Fruit fly (Drosophila melanogaster) whole organism, embryonic: ENCODE measurements around the gene CG12301.
A peak's percentile ranks its signal among the peaks of the same experiment; 100 is the strongest.

ENCODE experiments used
- Adf1 ChIP-seq: fragments of 200-800 bp; sonication (Bioruptor generic); IDR thresholded peaks from 2 replicates; pipeline ENCODE4 v1.3.6; 2022; ENCODE audit warnings: missing biosample characterization, missing genetic modification characterization
- Bdp1 ChIP-seq: fragments of 200-800 bp; sonication (Bioruptor generic); optimal IDR thresholded peaks from 3 replicates; lab custom pipeline; 2016; ENCODE audit warnings: missing biosample characterization, missing genetic modification characterization
- CG10274 ChIP-seq: fragments of 200-800 bp; sonication (Bioruptor generic); optimal IDR thresholded peaks from 3 replicates; lab custom pipeline; 2017; ENCODE audit warnings: missing biosample characterization, mild to moderate bottlenecking, missing genetic modification characterization
- CG14710 ChIP-seq: fragments of 200-800 bp; sonication (Bioruptor generic); optimal IDR thresholded peaks from 3 replicates; lab custom pipeline; 2019; ENCODE audit warnings: missing biosample characterization, mild to moderate bottlenecking, missing genetic modification characterization, moderate library complexity
- CG14965 ChIP-seq: fragments of 200-800 bp; sonication (Bioruptor generic); optimal IDR thresholded peaks from 2 replicates; lab custom pipeline; 2016; ENCODE audit warnings: missing biosample characterization, missing genetic modification characterization, borderline replicate concordance
- CG15269 ChIP-seq: fragments of 200-800 bp; sonication (Bioruptor generic); optimal IDR thresholded peaks from 2 replicates; lab custom pipeline; 2018; ENCODE audit warnings: missing biosample characterization, mild to moderate bottlenecking, missing genetic modification characterization, moderate library complexity
- CG15514 ChIP-seq: fragments of 200-800 bp; sonication (Bioruptor generic); optimal IDR thresholded peaks from 3 replicates; lab custom pipeline; 2017; ENCODE audit warnings: missing biosample characterization, missing genetic modification characterization, mild to moderate bottlenecking, moderate library complexity, missing genetic modification reagents
- CG17568 ChIP-seq: fragments of 200-800 bp; sonication (Bioruptor generic); optimal IDR thresholded peaks from 2 replicates; lab custom pipeline; 2018; ENCODE audit warnings: missing biosample characterization, mild to moderate bottlenecking, missing genetic modification characterization, moderate library complexity
- CG17612 ChIP-seq: fragments of 200-800 bp; sonication (Bioruptor generic); IDR thresholded peaks from 2 replicates; pipeline ENCODE4 v1.3.6; 2022; ENCODE audit warnings: missing biosample characterization, missing genetic modification characterization
- CG17912 ChIP-seq: fragments of 200-800 bp; sonication (Bioruptor generic); optimal IDR thresholded peaks from 2 replicates; lab custom pipeline; 2018; ENCODE audit warnings: missing biosample characterization, mild to moderate bottlenecking, missing genetic modification characterization
- CG18599 ChIP-seq: fragments of 200-800 bp; sonication (Bioruptor generic); optimal IDR thresholded peaks from 3 replicates; lab custom pipeline; 2017; ENCODE audit warnings: missing biosample characterization, missing genetic modification characterization, mild to moderate bottlenecking, moderate library complexity, missing genetic modification reagents
- CG30403 ChIP-seq: fragments of 200-800 bp; sonication (Bioruptor generic); optimal IDR thresholded peaks from 3 replicates; lab custom pipeline; 2016; ENCODE audit warnings: missing biosample characterization, missing genetic modification characterization
- CG33557 ChIP-seq: fragments of 200-800 bp; sonication (Bioruptor generic); optimal IDR thresholded peaks from 2 replicates; lab custom pipeline; 2019; ENCODE audit warnings: missing biosample characterization, mild to moderate bottlenecking, missing genetic modification characterization, moderate library complexity
- CG3995 ChIP-seq: fragments of 200-800 bp; sonication (Bioruptor generic); optimal IDR thresholded peaks from 3 replicates; lab custom pipeline; 2016; ENCODE audit warnings: missing biosample characterization, missing genetic modification characterization
- CG4282 ChIP-seq: fragments of 200-800 bp; sonication (Bioruptor generic); optimal IDR thresholded peaks from 2 replicates; lab custom pipeline; 2016; ENCODE audit warnings: missing biosample characterization, missing genetic modification characterization
- CG5180 ChIP-seq: fragments of 200-800 bp; sonication (Bioruptor generic); optimal IDR thresholded peaks from 3 replicates; lab custom pipeline; 2017; ENCODE audit warnings: missing biosample characterization, missing genetic modification characterization, mild to moderate bottlenecking, moderate library complexity, missing genetic modification reagents
- CG7357 ChIP-seq: fragments of 200-800 bp; sonication (Bioruptor generic); IDR thresholded peaks from 3 replicates; pipeline ENCODE4 v1.3.6; 2022; ENCODE audit warnings: missing biosample characterization, missing genetic modification characterization
- CG7556 ChIP-seq: fragments of 200-800 bp; sonication (Bioruptor generic); optimal IDR thresholded peaks from 2 replicates; lab custom pipeline; 2017; ENCODE audit warnings: missing biosample characterization, mild to moderate bottlenecking, missing genetic modification characterization
- CG7786 ChIP-seq: fragments of 200-800 bp; sonication (Bioruptor generic); optimal IDR thresholded peaks from 2 replicates; lab custom pipeline; 2016; ENCODE audit warnings: missing biosample characterization, missing genetic modification characterization
- Elba2 ChIP-seq: fragments of 200-800 bp; sonication (Bioruptor generic); optimal IDR thresholded peaks from 3 replicates; lab custom pipeline; 2016; ENCODE audit warnings: missing biosample characterization, missing genetic modification characterization
- GATAe ChIP-seq: fragments of 200-800 bp; sonication (Bioruptor generic); conservative IDR thresholded peaks from 2 replicates; pipeline ENCODE4 v1.3.6; 2022; ENCODE audit warnings: missing biosample characterization, missing genetic modification characterization
- Gsc ChIP-seq: fragments of 200-800 bp; sonication (Bioruptor generic); IDR thresholded peaks from 2 replicates; pipeline ENCODE4 v1.3.6; 2022; ENCODE audit warnings: missing biosample characterization, missing genetic modification characterization
- Myb ChIP-seq: fragments of 200-800 bp; sonication (Bioruptor generic); optimal IDR thresholded peaks from 2 replicates; lab custom pipeline; 2016; ENCODE audit warnings: missing biosample characterization, missing genetic modification characterization
- Oaz ChIP-seq: fragments of 200-800 bp; sonication (Bioruptor generic); IDR thresholded peaks from 2 replicates; pipeline ENCODE4 v1.3.6; 2022; ENCODE audit warnings: missing biosample characterization, missing genetic modification characterization
- Optix ChIP-seq: fragments of 200-800 bp; sonication (Bioruptor generic); IDR thresholded peaks from 3 replicates; pipeline ENCODE4 v1.3.6; 2022; ENCODE audit warnings: missing biosample characterization, missing genetic modification characterization
- PHDP ChIP-seq: fragments of 200-800 bp; sonication (Bioruptor generic); optimal IDR thresholded peaks from 3 replicates; lab custom pipeline; 2018; ENCODE audit warnings: missing biosample characterization, mild to moderate bottlenecking, missing genetic modification characterization, moderate library complexity
- Ptx1 ChIP-seq: fragments of 200-800 bp; sonication (Bioruptor generic); IDR thresholded peaks from 2 replicates; pipeline ENCODE4 v1.3.6; 2022; ENCODE audit warnings: missing biosample characterization, missing genetic modification characterization
- Ravus ChIP-seq: fragments of 200-800 bp; sonication (Bioruptor generic); IDR thresholded peaks from 2 replicates; pipeline ENCODE4 v1.3.6; 2022; ENCODE audit warnings: missing biosample characterization, missing genetic modification characterization
- Sox100B ChIP-seq: fragments of 200-800 bp; sonication (Bioruptor generic); optimal IDR thresholded peaks from 3 replicates; lab custom pipeline; 2018; ENCODE audit warnings: missing biosample characterization, mild to moderate bottlenecking, missing genetic modification characterization
- Stat92E ChIP-seq, 3 experiments: fragments of >200 bp in 2 of 3; fragments of 200-800 bp in 1 of 3; sonication (Bioruptor generic) in 1 of 3; optimal IDR thresholded peaks; 2 replicates each; lab custom pipeline; 2017 to 2019; ENCODE audit warnings: missing biosample characterization in 3 of 3, missing genetic modification characterization in 3 of 3, mild to moderate bottlenecking in 1 of 3, moderate library complexity in 1 of 3
- TFAM ChIP-seq: fragments of 200-800 bp; sonication (Bioruptor generic); optimal IDR thresholded peaks from 2 replicates; lab custom pipeline; 2017; ENCODE audit warnings: missing biosample characterization, missing genetic modification characterization, inconsistent platforms
- Taf1 ChIP-seq: fragments of 200-800 bp; sonication (Bioruptor generic); IDR thresholded peaks from 2 replicates; pipeline ENCODE4 v1.3.6; 2022; ENCODE audit warnings: missing biosample characterization, missing genetic modification characterization
- bab2 ChIP-seq: fragments of 200-800 bp; sonication (Bioruptor generic); optimal IDR thresholded peaks from 2 replicates; lab custom pipeline; 2016; ENCODE audit warnings: missing biosample characterization, missing genetic modification characterization
- cg ChIP-seq: fragments of 200-800 bp; sonication (Bioruptor generic); optimal IDR thresholded peaks from 3 replicates; lab custom pipeline; 2019; ENCODE audit warnings: missing biosample characterization, mild to moderate bottlenecking, missing genetic modification characterization, moderate library complexity
- chif ChIP-seq, 2 experiments: fragments of 200-800 bp; sonication (Bioruptor generic); optimal IDR thresholded peaks; 3 replicates each; lab custom pipeline; 2016; ENCODE audit warnings: missing biosample characterization in 2 of 2, missing genetic modification characterization in 2 of 2
- dan ChIP-seq: fragments of 200-800 bp; sonication (Bioruptor generic); IDR thresholded peaks from 2 replicates; pipeline ENCODE4 v1.3.6; 2022; ENCODE audit warnings: missing biosample characterization, missing genetic modification characterization
- danr ChIP-seq: fragments of 200-800 bp; sonication (Bioruptor generic); IDR thresholded peaks from 2 replicates; pipeline ENCODE4 v1.3.6; 2022; ENCODE audit warnings: missing biosample characterization, missing genetic modification characterization
- dmrt11E ChIP-seq: fragments of 200-800 bp; sonication (Bioruptor generic); optimal IDR thresholded peaks from 3 replicates; lab custom pipeline; 2018; ENCODE audit warnings: missing biosample characterization, mild to moderate bottlenecking, missing genetic modification characterization, moderate library complexity
- ewg ChIP-seq: fragments of 200-800 bp; sonication (Bioruptor generic); optimal IDR thresholded peaks from 3 replicates; lab custom pipeline; 2017; ENCODE audit warnings: mild to moderate bottlenecking, missing biosample characterization, missing genetic modification reagents, missing genetic modification characterization
- ftz-f1 ChIP-seq: fragments of 200-800 bp; sonication (Bioruptor generic); optimal IDR thresholded peaks from 2 replicates; lab custom pipeline; 2016; ENCODE audit warnings: missing biosample characterization, missing genetic modification characterization
- hkb ChIP-seq, 2 experiments: fragments of 200-800 bp in 1 of 2; fragments of >200 bp in 1 of 2; sonication (Bioruptor generic) in 1 of 2; IDR thresholded peaks in 1 of 2; optimal IDR thresholded peaks in 1 of 2; 2 replicates each; pipeline versions ENCODE4 v1.3.6 to Lab custom; 2017 to 2022; ENCODE audit warnings: missing biosample characterization in 1 of 2, missing genetic modification characterization in 1 of 2
- insv ChIP-seq, 2 experiments: fragments of 200-800 bp; sonication (Bioruptor generic); optimal IDR thresholded peaks; 3 replicates each; lab custom pipeline; 2016 to 2018; ENCODE audit warnings: missing biosample characterization in 2 of 2, missing genetic modification characterization in 2 of 2
- ro ChIP-seq: fragments of 200-800 bp; sonication (Bioruptor generic); IDR thresholded peaks from 2 replicates; pipeline ENCODE4 v1.3.6; 2022; ENCODE audit warnings: missing biosample characterization, missing genetic modification characterization
- schlank ChIP-seq: fragments of 200-800 bp; sonication (Bioruptor generic); optimal IDR thresholded peaks from 2 replicates; lab custom pipeline; 2018; ENCODE audit warnings: missing biosample characterization, mild to moderate bottlenecking, missing genetic modification characterization
- sens-2 ChIP-seq: fragments of 200-800 bp; sonication (Bioruptor generic); IDR thresholded peaks from 2 replicates; pipeline ENCODE4 v1.3.6; 2022; ENCODE audit warnings: missing biosample characterization, missing genetic modification characterization
- slp2 ChIP-seq: fragments of 200-800 bp; sonication (Bioruptor generic); optimal IDR thresholded peaks from 2 replicates; lab custom pipeline; 2016; ENCODE audit warnings: missing biosample characterization, missing genetic modification characterization
- so ChIP-seq: fragments of 200-800 bp; sonication (Bioruptor generic); IDR thresholded peaks from 3 replicates; pipeline ENCODE4 v1.3.6; 2022; ENCODE audit warnings: missing biosample characterization, missing genetic modification characterization
- stc ChIP-seq: fragments of 200-800 bp; sonication (Bioruptor generic); IDR thresholded peaks from 2 replicates; pipeline ENCODE4 v1.3.6; 2022; ENCODE audit warnings: missing biosample characterization, missing genetic modification characterization
- wek ChIP-seq: fragments of 200-800 bp; sonication (Bioruptor generic); optimal IDR thresholded peaks from 3 replicates; lab custom pipeline; 2018; ENCODE audit warnings: missing biosample characterization, mild to moderate bottlenecking, missing genetic modification characterization, moderate library complexity
- wor ChIP-seq: fragments of 200-800 bp; sonication (Bioruptor generic); IDR thresholded peaks from 2 replicates; pipeline ENCODE4 v1.3.6; 2022; ENCODE audit warnings: missing biosample characterization, missing genetic modification characterization
- yki ChIP-seq: fragments of >200 bp; optimal IDR thresholded peaks from 3 replicates; lab custom pipeline; 2018

Gene CG12301

DNA sequence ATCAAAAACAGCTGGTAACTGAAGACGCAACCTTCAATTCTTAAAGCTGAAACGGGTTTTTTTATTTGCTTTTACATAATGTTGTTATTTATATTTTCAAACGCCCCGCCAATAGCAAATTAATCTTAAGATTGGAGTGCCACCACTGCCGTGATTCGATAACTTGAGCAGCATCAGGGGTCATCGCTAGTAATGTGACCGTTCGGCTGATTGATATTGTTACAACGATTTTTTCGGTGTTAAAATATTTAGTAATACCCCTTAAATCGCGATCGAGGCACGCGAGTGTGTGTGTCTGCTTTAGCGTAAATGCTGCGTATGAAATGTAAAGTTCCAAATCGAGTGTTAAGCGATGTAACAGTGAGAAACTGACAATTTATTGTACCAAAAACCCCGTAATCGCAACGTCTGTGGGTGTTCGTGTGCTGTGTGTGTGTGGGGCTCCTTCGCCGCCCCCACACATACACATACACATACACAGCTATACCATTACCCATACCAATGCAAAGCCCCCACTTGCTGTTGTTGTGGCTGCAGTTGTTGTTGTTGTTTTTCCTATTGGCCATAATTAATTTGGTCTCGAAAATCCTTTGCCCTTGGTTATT lies 14.7 kb upstream of the CG12301 start, which contains the start of gene dop (continued):
- no peak for TF ChIP-seq dmrt11E (tag; lab: Kevin White, UChicago)
- TF ChIP-seq CG7357 (GFP tag; lab: Robert Waterston, UW), result no peak
- peak; percentile 61 for TF ChIP-seq CG14710 (tag; lab: Kevin White, UChicago)
- no peak for TF ChIP-seq CG15269
- TF ChIP-seq schlank (tag; lab: Kevin White, UChicago), result no peak
- peak; percentile 61 for TF ChIP-seq CG15514
- no peak for TF ChIP-seq wek (GFP tag; lab: Kevin White, UChicago)
- TF ChIP-seq slp2 (GFP tag; lab: Kevin White, UChicago), result no peak
- TF ChIP-seq ftz-f1 (GFP tag; lab: Kevin White, UChicago), result no peak
- peak; percentile 89 for TF ChIP-seq Elba2 (GFP tag; lab: Kevin White, UChicago)
- TF ChIP-seq cg (GFP tag; lab: Kevin White, UChicago), result peak; percentile 97
- TF ChIP-seq CG5180, result no peak
- TF ChIP-seq Ravus (GFP tag; lab: Robert Waterston, UW), result no peak
- TF ChIP-seq CG14965 (GFP tag; lab: Kevin White, UChicago), result no peak
- no peak for TF ChIP-seq chif (GFP tag; optimal IDR thresholded peaks at IDR 0.05; lab: Kevin White, UChicago)
- no peak for TF ChIP-seq CG10274 (GFP tag; lab: Kevin White, UChicago)
- TF ChIP-seq TFAM, result no peak
- TF ChIP-seq Stat92E (GFP tag; optimal IDR thresholded peaks at IDR 0.05; lab: Kevin White, UChicago), result no peak
- no peak for TF ChIP-seq CG4282
- TF ChIP-seq Sox100B (GFP tag; lab: Kevin White, UChicago), result no peak
- TF ChIP-seq so, result no peak
- no peak for TF ChIP-seq ewg
- no peak for TF ChIP-seq yki (lab: Kevin White, UChicago)
- peak; percentile 82 for TF ChIP-seq CG3995 (GFP tag; lab: Kevin White, UChicago)
- peak; percentile 23 for TF ChIP-seq CG30403 (GFP tag; lab: Kevin White, UChicago)
- no peak for TF ChIP-seq PHDP
- no peak for TF ChIP-seq CG7786 (GFP tag; lab: Kevin White, UChicago)
- TF ChIP-seq CG18599 (GFP tag; lab: Kevin White, UChicago), result no peak
- no peak for TF ChIP-seq bab2 (GFP tag; lab: Kevin White, UChicago)
- no peak for TF ChIP-seq CG17568 (GFP tag; lab: Kevin White, UChicago)
- no peak for TF ChIP-seq ro (GFP tag; lab: Robert Waterston, UW)
- TF ChIP-seq wor (GFP tag; lab: Robert Waterston, UW), result no peak
- TF ChIP-seq dan (GFP tag; lab: Robert Waterston, UW), result no peak
- no peak for TF ChIP-seq Oaz (GFP tag; lab: Robert Waterston, UW)
- TF ChIP-seq hkb (optimal IDR thresholded peaks at IDR 0.05; lab: Kevin White, UChicago), result no peak
- TF ChIP-seq hkb (GFP tag; IDR thresholded peaks at IDR 0.05; lab: Robert Waterston, UW), result peak; percentile 22; the same call in 1 of the 2 replicates
- no peak for TF ChIP-seq danr
- no peak for TF ChIP-seq Gsc (GFP tag; lab: Robert Waterston, UW)
- TF ChIP-seq Taf1 (GFP tag; lab: Robert Waterston, UW), result no peak
- TF ChIP-seq Bdp1 (GFP tag; lab: Kevin White, UChicago), result no peak
- peak; percentile 49 for TF ChIP-seq Myb (GFP tag; lab: Kevin White, UChicago)
- TF ChIP-seq CG17912, result no peak
- no peak for TF ChIP-seq Optix (GFP tag; lab: Robert Waterston, UW)
- TF ChIP-seq Adf1 (GFP tag; lab: Robert Waterston, UW), result no peak
- TF ChIP-seq stc (GFP tag; lab: Robert Waterston, UW), result no peak
- no peak for TF ChIP-seq CG17612
- no peak; the same call in 1 of the 2 replicates for TF ChIP-seq GATAe (GFP tag; lab: Robert Waterston, UW)
- TF ChIP-seq insv (GFP tag; optimal IDR thresholded peaks at IDR 0.05; lab: Kevin White, UChicago), result no peak
- no peak for TF ChIP-seq Ptx1 (GFP tag; lab: Robert Waterston, UW)
- no peak for TF ChIP-seq CG33557 (GFP tag; lab: Kevin White, UChicago)
- TF ChIP-seq sens-2 (GFP tag; lab: Robert Waterston, UW), result no peak
- TF ChIP-seq CG7556, result no peak
